Worm (Caenorhabditis elegans) whole organism, L1 larva: ENCODE measurements around the gene M28.8.
A peak's percentile ranks its signal among the peaks of the same experiment; 100 is the strongest.

ENCODE experiments used
- C16A3.4 ChIP-seq: fragments of 150-350 bp; optimal IDR thresholded peaks from 2 replicates; lab custom pipeline; 2014; ENCODE audit warnings: missing biosample characterization, missing genetic modification characterization
- F16B12.6 ChIP-seq: fragments of 150-350 bp; optimal IDR thresholded peaks from 2 replicates; lab custom pipeline; 2014; ENCODE audit warnings: missing biosample characterization, missing genetic modification characterization
- Y116A8C.19 ChIP-seq: sonication (generic microtip); optimal IDR thresholded peaks from 2 replicates; lab custom pipeline; 2016; ENCODE audit warnings: missing compliant biosample characterization, missing genetic modification characterization, borderline replicate concordance
- ama-1 ChIP-seq: fragments of 150-350 bp; optimal IDR thresholded peaks from 2 replicates; lab custom pipeline; 2014
- blmp-1 ChIP-seq: fragments of 150-350 bp; optimal IDR thresholded peaks from 2 replicates; lab custom pipeline; 2014; ENCODE audit warnings: missing biosample characterization, missing genetic modification characterization
- ceh-63 ChIP-seq: fragments of 200-800 bp; sonication (Bioruptor generic); optimal IDR thresholded peaks from 2 replicates; lab custom pipeline; 2018; ENCODE audit warnings: mild to moderate bottlenecking, missing genetic modification characterization, missing compliant biosample characterization
- ceh-82 ChIP-seq, 3 experiments: fragments of 150-350 bp in 1 of 3; sonication (generic microtip) in 2 of 3; optimal IDR thresholded peaks; 2 replicates each; lab custom pipeline; 2014 to 2017; ENCODE audit warnings: missing biosample characterization in 3 of 3, missing genetic modification characterization in 3 of 3
- dpl-1 ChIP-seq, 3 experiments: fragments of 150-350 bp in 2 of 3; sonication (generic microtip) in 1 of 3; optimal IDR thresholded peaks; 2 replicates each; lab custom pipeline; 2014 to 2017; ENCODE audit warnings: missing biosample characterization in 3 of 3, missing genetic modification characterization in 3 of 3, missing genetic modification reagents in 3 of 3
- efl-1 ChIP-seq, 4 experiments: fragments of 150-350 bp; optimal IDR thresholded peaks in 3 of 4; peaks in 1 of 4; 1 replicate in 1 of 4; 2 replicates in 3 of 4; lab custom pipeline; 2014; ENCODE audit warnings: missing biosample characterization in 2 of 4, missing genetic modification characterization in 2 of 4, missing genetic modification reagents in 2 of 4
- egl-13 ChIP-seq: sonication (generic microtip); optimal IDR thresholded peaks from 2 replicates; lab custom pipeline; 2016; ENCODE audit warnings: missing genotype, missing genetic modification reagents, missing genetic modification characterization, missing compliant biosample characterization
- elt-3 ChIP-seq, 6 experiments: fragments of 150-350 bp in 1 of 6; sonication (generic microtip); optimal IDR thresholded peaks; 2 replicates each; lab custom pipeline; 2017 to 2018; ENCODE audit warnings: missing biosample characterization in 6 of 6, missing genetic modification characterization in 6 of 6, inconsistent platforms in 1 of 6
- fkh-10 ChIP-seq: sonication (generic microtip); optimal IDR thresholded peaks from 2 replicates; lab custom pipeline; 2017; ENCODE audit warnings: missing biosample characterization, missing genetic modification reagents, missing genetic modification characterization
- fkh-8 ChIP-seq: sonication (generic microtip); optimal IDR thresholded peaks from 2 replicates; lab custom pipeline; 2016; ENCODE audit warnings: mild to moderate bottlenecking, missing genetic modification characterization, missing compliant biosample characterization
- grh-1 ChIP-seq: fragments of 200-800 bp; sonication (Bioruptor generic); IDR thresholded peaks from 2 replicates; pipeline ENCODE4 v1.3.6; 2022; ENCODE audit warnings: missing genetic modification reagents, missing genetic modification characterization, missing compliant biosample characterization
- hpl-2 ChIP-seq: fragments of 150-350 bp; optimal IDR thresholded peaks from 2 replicates; lab custom pipeline; 2014; ENCODE audit warnings: missing biosample characterization, missing genetic modification reagents, missing genetic modification characterization
- irx-1 ChIP-seq: sonication (generic microtip); optimal IDR thresholded peaks from 2 replicates; lab custom pipeline; 2016; ENCODE audit warnings: missing genetic modification characterization, missing compliant biosample characterization
- lin-13 ChIP-seq: fragments of 150-350 bp; optimal IDR thresholded peaks from 2 replicates; lab custom pipeline; 2014; ENCODE audit warnings: missing biosample characterization, missing genetic modification reagents, missing genetic modification characterization
- lin-14 ChIP-seq: fragments of 200-800 bp; sonication (Bioruptor generic); optimal IDR thresholded peaks from 2 replicates; lab custom pipeline; 2018; ENCODE audit warnings: mild to moderate bottlenecking, missing genetic modification characterization, moderate library complexity, missing compliant biosample characterization
- lin-15B ChIP-seq: fragments of 150-350 bp; sonication (generic microtip); optimal IDR thresholded peaks from 3 replicates; lab custom pipeline; 2014; ENCODE audit warnings: missing biosample characterization, missing genetic modification characterization
- lin-35 ChIP-seq, 2 experiments: fragments of 150-350 bp; optimal IDR thresholded peaks; 2 replicates each; lab custom pipeline; 2014; ENCODE audit warnings: missing biosample characterization in 2 of 2, missing genetic modification characterization in 2 of 2, missing genetic modification reagents in 2 of 2
- lsy-2 ChIP-seq, 2 experiments: fragments of 150-350 bp; optimal IDR thresholded peaks; 2 replicates each; lab custom pipeline; 2014; ENCODE audit warnings: missing biosample characterization in 2 of 2, missing genetic modification characterization in 2 of 2
- nhr-19 ChIP-seq: fragments of 200-800 bp; sonication (Bioruptor generic); conservative IDR thresholded peaks from 2 replicates; pipeline ENCODE4 v1.3.6; 2022; ENCODE audit warnings: missing genetic modification characterization, missing compliant biosample characterization
- nhr-47 ChIP-seq: sonication (generic microtip); optimal IDR thresholded peaks from 2 replicates; lab custom pipeline; 2016; ENCODE audit warnings: mild to moderate bottlenecking, missing genetic modification characterization, moderate library complexity, missing compliant biosample characterization
- nhr-71 ChIP-seq: sonication (generic microtip); optimal IDR thresholded peaks from 2 replicates; lab custom pipeline; 2016; ENCODE audit warnings: mild to moderate bottlenecking, missing genetic modification characterization, moderate library complexity, missing compliant biosample characterization
- nhr-77 ChIP-seq: fragments of 150-350 bp; optimal IDR thresholded peaks from 2 replicates; lab custom pipeline; 2014; ENCODE audit warnings: missing biosample characterization, missing genetic modification characterization
- nhr-85 ChIP-seq: sonication (generic microtip); peaks from one replicate; lab custom pipeline; 2016; ENCODE audit warnings: missing genetic modification characterization, inconsistent platforms, missing compliant biosample characterization
- nhr-90 ChIP-seq: sonication (generic microtip); optimal IDR thresholded peaks from 2 replicates; lab custom pipeline; 2016; ENCODE audit warnings: mild to moderate bottlenecking, missing genetic modification characterization, missing compliant biosample characterization; ENCODE audit not compliant: poor library complexity
- pqm-1 ChIP-seq: sonication (generic microtip); optimal IDR thresholded peaks from 3 replicates; lab custom pipeline; 2017; ENCODE audit warnings: missing biosample characterization, missing genetic modification characterization
- rnt-1 ChIP-seq: sonication (generic microtip); optimal IDR thresholded peaks from 2 replicates; lab custom pipeline; 2016; ENCODE audit warnings: mild to moderate bottlenecking, missing genetic modification characterization, moderate library complexity, missing compliant biosample characterization
- skn-1 ChIP-seq: fragments of 150-350 bp; optimal IDR thresholded peaks from 2 replicates; lab custom pipeline; 2014; ENCODE audit warnings: missing biosample characterization, missing genetic modification characterization
- snu-23 ChIP-seq: sonication (generic microtip); optimal IDR thresholded peaks from 2 replicates; lab custom pipeline; 2016; ENCODE audit warnings: missing genetic modification characterization, missing compliant biosample characterization
- tbx-2 ChIP-seq: sonication (generic microtip); optimal IDR thresholded peaks from 2 replicates; lab custom pipeline; 2016; ENCODE audit warnings: missing genetic modification characterization, missing compliant biosample characterization
- tlp-1 ChIP-seq: fragments of 150-350 bp; optimal IDR thresholded peaks from 2 replicates; lab custom pipeline; 2014; ENCODE audit warnings: missing biosample characterization, missing genetic modification characterization
- unc-30 ChIP-seq: sonication (generic microtip); optimal IDR thresholded peaks from 2 replicates; lab custom pipeline; 2017; ENCODE audit warnings: missing biosample characterization, missing genetic modification characterization
- unc-86 ChIP-seq: sonication (generic microtip); optimal IDR thresholded peaks from 2 replicates; lab custom pipeline; 2016; ENCODE audit warnings: missing genetic modification characterization, missing compliant biosample characterization
- xbp-1 ChIP-seq: sonication (generic microtip); optimal IDR thresholded peaks from 2 replicates; lab custom pipeline; 2016; ENCODE audit warnings: missing genetic modification characterization, missing compliant biosample characterization

M28.8 gene

DNA sequence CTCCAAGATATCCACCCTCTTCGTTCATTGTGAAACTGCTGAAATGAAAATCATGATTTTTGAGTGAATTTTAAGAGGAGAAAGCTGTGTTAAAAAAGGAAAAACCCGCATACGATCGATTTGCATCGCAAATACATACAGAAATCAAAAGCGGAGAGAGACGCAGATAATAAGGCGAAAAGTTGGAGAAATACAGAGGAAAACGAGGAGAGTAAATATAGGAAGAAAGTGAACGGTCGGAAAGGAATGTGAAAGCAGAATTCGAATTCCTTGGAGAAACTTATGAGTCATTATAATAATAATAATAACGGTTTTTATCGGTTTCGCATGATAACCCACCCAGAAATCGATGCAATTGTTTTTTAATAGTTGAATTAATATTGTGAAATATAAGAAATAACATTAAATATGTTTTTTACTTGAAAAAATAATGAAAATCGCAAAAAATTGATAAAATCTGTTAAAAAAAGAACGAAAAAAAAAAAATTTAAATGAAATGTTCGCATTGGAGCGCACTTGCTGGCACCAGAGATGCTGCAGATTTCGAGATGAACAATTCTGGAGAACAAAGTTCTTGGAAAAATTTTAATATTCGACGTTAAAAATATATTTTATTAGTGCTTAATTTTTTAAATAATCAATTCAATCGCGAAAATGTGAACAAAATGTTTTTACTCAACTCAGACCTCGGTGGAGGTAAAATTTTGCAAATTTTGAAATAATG is 20.7 kb upstream of the M28.8 start, which contains the start of gene ccm-3:
TSS of gene ccm-3 (minus strand) at position 38 of the 724 bp plus-strand sequence.
- TF ChIP-seq snu-23 (peak; percentile 11), ama-1 (lab: Kevin White, UChicago) (no peak), nhr-90 (tag; lab: Kevin White, UChicago) (no peak), unc-86 (tag; lab: Kevin White, UChicago) (peak; percentile 1), lin-13 (GFP tag; lab: Kevin White, UChicago) (peak; percentile 17), Y116A8C.19 (tag; lab: Kevin White, UChicago) (no peak), C16A3.4 (tag; lab: Kevin White, UChicago) (peak; percentile 50), xbp-1 (tag; lab: Kevin White, UChicago) (peak; percentile 23), lsy-2 (tag; optimal IDR thresholded peaks at IDR 0.05; lab: Kevin White, UChicago) (peak; percentile 15 to 77), rnt-1 (tag; lab: Kevin White, UChicago) (peak; percentile 42), grh-1 (GFP tag; lab: Robert Waterston, UW) (no peak), fkh-10 (GFP tag; lab: Kevin White, UChicago) (peak; percentile 3), lin-15B (tag; lab: Kevin White, UChicago) (peak; percentile 64), nhr-85 (no peak), lin-14 (peak; percentile 63), ceh-82 (tag; optimal IDR thresholded peaks at IDR 0.05; lab: Kevin White, UChicago) (peak in 2 of 3 experiments; percentile 15 to 54), hpl-2 (no peak), blmp-1 (tag; lab: Kevin White, UChicago) (peak; percentile 98), nhr-71 (tag; lab: Kevin White, UChicago) (peak; percentile 52), F16B12.6 (tag; lab: Kevin White, UChicago) (peak; percentile 3), dpl-1 (GFP tag; optimal IDR thresholded peaks at IDR 0.05; lab: Kevin White, UChicago) (peak; percentile 26 to 62 (median 34)), efl-1 (optimal IDR thresholded peaks at IDR 0.05; lab: Kevin White, UChicago) (peak; percentile 43 to 52), efl-1 (GFP tag; optimal IDR thresholded peaks at IDR 0.05 in 1 of 2; lab: Kevin White, UChicago) (peak in 1 of 2 experiments; percentile 45), fkh-8 (tag; lab: Kevin White, UChicago) (peak; percentile 28), egl-13 (tag; lab: Kevin White, UChicago) (no peak), unc-30 (tag; lab: Kevin White, UChicago) (no peak), nhr-77 (no peak), irx-1 (no peak), skn-1 (tag; lab: Kevin White, UChicago) (no peak), lin-35 (GFP tag; optimal IDR thresholded peaks at IDR 0.05; lab: Kevin White, UChicago) (peak; percentile 46 to 51), nhr-47 (tag; lab: Kevin White, UChicago) (peak; percentile 30), nhr-19 (GFP tag; lab: Robert Waterston, UW) (0 out of 2 replicates have a peak, but pooled peaks have one; percentile 22)

DNA sequence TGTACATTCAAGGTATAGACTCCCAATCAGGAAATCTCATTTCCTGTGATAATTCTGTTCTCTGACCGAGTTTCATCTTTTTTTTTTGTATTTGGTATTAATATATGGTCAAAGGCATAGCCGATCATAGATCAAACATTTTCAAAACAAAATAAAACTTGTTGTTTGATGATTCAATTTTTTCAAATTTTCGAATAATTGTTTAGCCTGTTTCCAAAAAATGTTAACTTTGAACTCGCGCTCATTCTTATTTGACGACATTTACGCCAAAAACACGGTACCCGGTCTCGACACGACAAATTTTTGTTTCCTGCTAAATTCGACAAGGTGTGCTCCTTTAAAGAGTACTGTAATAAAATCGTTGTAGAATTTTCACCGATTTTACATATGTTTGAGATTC is 19.2 kb upstream of the M28.8 start:
- TF ChIP-seq pqm-1 (tag; lab: Kevin White, UChicago) (no peak), efl-1 (optimal IDR thresholded peaks at IDR 0.05; lab: Kevin White, UChicago) (no peak), efl-1 (GFP tag; optimal IDR thresholded peaks at IDR 0.05 in 1 of 2; lab: Kevin White, UChicago) (peak in 1 of 2 experiments; percentile 65)

- TF ChIP-seq fkh-10 (GFP tag; lab: Kevin White, UChicago) (no peak), elt-3 (tag; optimal IDR thresholded peaks at IDR 0.05; lab: Kevin White, UChicago) (no peak), nhr-47 (tag; lab: Kevin White, UChicago) (no peak), efl-1 (optimal IDR thresholded peaks at IDR 0.05; lab: Kevin White, UChicago) (no peak), efl-1 (GFP tag; optimal IDR thresholded peaks at IDR 0.05 in 1 of 2; lab: Kevin White, UChicago) (no peak), nhr-90 (tag; lab: Kevin White, UChicago) (no peak), tbx-2 (tag; lab: Kevin White, UChicago) (no peak), dpl-1 (GFP tag; optimal IDR thresholded peaks at IDR 0.05; lab: Kevin White, UChicago) (no peak), tlp-1 (tag; lab: Kevin White, UChicago) (no peak), ceh-82 (tag; optimal IDR thresholded peaks at IDR 0.05; lab: Kevin White, UChicago) (no peak), ceh-63 (GFP tag; lab: Kevin White, UChicago) (no peak)
Measured at ce11 chrII:10612743-10613142, 15.3 kb upstream of the M28.8 start, which contains the start of gene C14A4.12. Gene C14A4.12 (plus strand): TSS chrII:10613043.
